Fruit fly (Drosophila melanogaster) whole organism, prepupa: ENCODE measurements around the gene CG32249.

Experiments
- Blimp-1 ChIP-seq: fragments of 200-800 bp; sonication (Bioruptor generic); optimal IDR thresholded peaks from 3 replicates; lab custom pipeline; 2017; ENCODE audit warnings: missing biosample characterization, missing genetic modification characterization, mild to moderate bottlenecking, moderate library complexity, missing genetic modification reagents
- CG10669 ChIP-seq: fragments of 200-800 bp; sonication (Bioruptor generic); optimal IDR thresholded peaks from 3 replicates; lab custom pipeline; 2018; ENCODE audit warnings: missing biosample characterization, mild to moderate bottlenecking, missing genetic modification characterization, moderate library complexity
- CG11762 ChIP-seq: fragments of 200-800 bp; sonication (Bioruptor generic); optimal IDR thresholded peaks from 3 replicates; lab custom pipeline; 2016; ENCODE audit warnings: missing biosample characterization, missing genetic modification characterization; ENCODE audit not compliant: insufficient read depth
- CG11902 ChIP-seq: fragments of 200-800 bp; sonication (Bioruptor generic); optimal IDR thresholded peaks from 3 replicates; lab custom pipeline; 2016; ENCODE audit warnings: missing biosample characterization, missing genetic modification characterization
- CG1621 ChIP-seq: fragments of 200-800 bp; sonication (Bioruptor generic); optimal IDR thresholded peaks from 3 replicates; lab custom pipeline; 2018; ENCODE audit warnings: missing biosample characterization, mild to moderate bottlenecking, missing genetic modification characterization
- CG16779 ChIP-seq: fragments of 200-800 bp; sonication (Bioruptor generic); optimal IDR thresholded peaks from 3 replicates; lab custom pipeline; 2017; ENCODE audit warnings: missing biosample characterization, mild to moderate bottlenecking, missing genetic modification characterization
- CG34406 ChIP-seq: fragments of 200-800 bp; sonication (Bioruptor generic); optimal IDR thresholded peaks from 3 replicates; lab custom pipeline; 2016; ENCODE audit warnings: missing biosample characterization, missing genetic modification characterization
- CG4318 ChIP-seq: fragments of 200-800 bp; sonication (Bioruptor generic); optimal IDR thresholded peaks from 3 replicates; lab custom pipeline; 2017; ENCODE audit warnings: missing biosample characterization, mild to moderate bottlenecking, missing genetic modification characterization
- CG6808 ChIP-seq: fragments of 200-800 bp; sonication (Bioruptor generic); optimal IDR thresholded peaks from 3 replicates; lab custom pipeline; 2017; ENCODE audit warnings: missing biosample characterization, missing genetic modification characterization, mild to moderate bottlenecking, moderate library complexity, missing genetic modification reagents
- CG6854 ChIP-seq: fragments of 200-800 bp; sonication (Bioruptor generic); optimal IDR thresholded peaks from 2 replicates; lab custom pipeline; 2017; ENCODE audit warnings: missing biosample characterization, mild to moderate bottlenecking, missing genetic modification characterization
- CG8319 ChIP-seq: fragments of 200-800 bp; sonication (Bioruptor generic); optimal IDR thresholded peaks from 3 replicates; lab custom pipeline; 2016; ENCODE audit warnings: missing biosample characterization, missing genetic modification characterization
- CG8632 ChIP-seq: fragments of 200-800 bp; sonication (Bioruptor generic); optimal IDR thresholded peaks from 3 replicates; lab custom pipeline; 2016; ENCODE audit warnings: missing biosample characterization, missing genetic modification characterization
- Eip78C ChIP-seq: fragments of 200-800 bp; sonication (Bioruptor generic); peaks from one replicate; lab custom pipeline; 2016; ENCODE audit warnings: missing biosample characterization, missing genetic modification characterization
- Eip93F ChIP-seq: fragments of 200-800 bp; sonication (Bioruptor generic); optimal IDR thresholded peaks from 2 replicates; lab custom pipeline; 2016; ENCODE audit warnings: missing biosample characterization, mild to moderate bottlenecking, missing genetic modification characterization
- Ets21C ChIP-seq: fragments of 200-800 bp; sonication (Bioruptor generic); optimal IDR thresholded peaks from 3 replicates; lab custom pipeline; 2016; ENCODE audit warnings: missing biosample characterization, missing genetic modification characterization
- Hr38 ChIP-seq: sonication (Bioruptor generic); optimal IDR thresholded peaks from 2 replicates; lab custom pipeline; 2016; ENCODE audit warnings: missing biosample characterization, missing genetic modification characterization
- Hr39 ChIP-seq: fragments of 200-800 bp; sonication (Bioruptor generic); optimal IDR thresholded peaks from 2 replicates; lab custom pipeline; 2016; ENCODE audit warnings: missing biosample characterization, missing genetic modification characterization
- Hr4 ChIP-seq: fragments of 200-800 bp; sonication (Bioruptor generic); optimal IDR thresholded peaks from 3 replicates; lab custom pipeline; 2016; ENCODE audit warnings: missing biosample characterization, missing genetic modification characterization
- Met ChIP-seq: fragments of 200-800 bp; sonication (Bioruptor generic); optimal IDR thresholded peaks from 3 replicates; lab custom pipeline; 2016; ENCODE audit warnings: missing biosample characterization, missing genetic modification characterization
- Sox14 ChIP-seq: fragments of 200-800 bp; sonication (Bioruptor generic); optimal IDR thresholded peaks from 3 replicates; lab custom pipeline; 2016; ENCODE audit warnings: missing biosample characterization, missing genetic modification characterization
- achi ChIP-seq: fragments of 200-800 bp; sonication (Bioruptor generic); optimal IDR thresholded peaks from 3 replicates; lab custom pipeline; 2016; ENCODE audit warnings: missing biosample characterization, missing genetic modification characterization
- cyc ChIP-seq: fragments of 200-800 bp; sonication (Bioruptor generic); optimal IDR thresholded peaks from 3 replicates; lab custom pipeline; 2016; ENCODE audit warnings: missing biosample characterization, missing genetic modification characterization
- dac ChIP-seq: fragments of 200-800 bp; sonication (Bioruptor generic); optimal IDR thresholded peaks from 2 replicates; lab custom pipeline; 2017; ENCODE audit warnings: missing biosample characterization, mild to moderate bottlenecking, missing genetic modification characterization
- dsx ChIP-seq: fragments of 200-800 bp; optimal IDR thresholded peaks from 3 replicates; lab custom pipeline; 2019; ENCODE audit warnings: missing biosample characterization, mild to moderate bottlenecking, missing genetic modification characterization, moderate library complexity; ENCODE audit not compliant: poor library complexity, severe bottlenecking
- eg ChIP-seq: fragments of 200-800 bp; sonication (Bioruptor generic); IDR thresholded peaks from 3 replicates; pipeline ENCODE4 v1.3.6; 2022; ENCODE audit warnings: missing biosample characterization, missing genetic modification characterization
- esn ChIP-seq: fragments of 200-800 bp; sonication (Bioruptor generic); optimal IDR thresholded peaks from 2 replicates; lab custom pipeline; 2016; ENCODE audit warnings: missing biosample characterization, mild to moderate bottlenecking, missing genetic modification characterization, moderate library complexity
- fd59A ChIP-seq: fragments of 200-800 bp; sonication (Bioruptor generic); optimal IDR thresholded peaks from 2 replicates; lab custom pipeline; 2017; ENCODE audit warnings: missing biosample characterization, mild to moderate bottlenecking, missing genetic modification characterization, missing genetic modification reagents
- lz ChIP-seq: fragments of 200-800 bp; sonication (Bioruptor generic); optimal IDR thresholded peaks from 3 replicates; lab custom pipeline; 2016; ENCODE audit warnings: missing biosample characterization, missing genetic modification characterization
- pdm3 ChIP-seq: fragments of 200-800 bp; sonication (Bioruptor generic); optimal IDR thresholded peaks from 3 replicates; lab custom pipeline; 2016; ENCODE audit warnings: missing biosample characterization, missing genetic modification characterization
- salr ChIP-seq, 2 experiments: fragments of 200-800 bp; sonication (Bioruptor generic); optimal IDR thresholded peaks; 3 replicates each; lab custom pipeline; 2016 to 2018; ENCODE audit warnings: missing biosample characterization in 2 of 2, missing genetic modification characterization in 2 of 2, mild to moderate bottlenecking in 1 of 2
- svp ChIP-seq: fragments of 200-800 bp; sonication (Bioruptor generic); peaks from one replicate; lab custom pipeline; 2016; ENCODE audit warnings: missing biosample characterization, missing genetic modification characterization
- topi ChIP-seq: fragments of 200-800 bp; sonication (Bioruptor generic); optimal IDR thresholded peaks from 3 replicates; lab custom pipeline; 2016; ENCODE audit warnings: missing biosample characterization, missing genetic modification characterization
- vri ChIP-seq: fragments of 200-800 bp; sonication (Bioruptor generic); optimal IDR thresholded peaks from 3 replicates; lab custom pipeline; 2016; ENCODE audit warnings: missing biosample characterization, mild to moderate bottlenecking, missing genetic modification characterization

The CG32249 gene

dm6 chr3L:4494603-4495002 lies 24.8 kb downstream of the CG32249 start (continued):
- peak; percentile 24 for TF ChIP-seq Eip93F (GFP tag; lab: Kevin White, UChicago)
- TF ChIP-seq Ets21C (GFP tag; lab: Kevin White, UChicago): no peak
- TF ChIP-seq Eip78C (GFP tag; lab: Kevin White, UChicago): peak; percentile 97
- peak; percentile 80 for TF ChIP-seq esn (GFP tag; lab: Kevin White, UChicago)
- TF ChIP-seq pdm3: peak; percentile 72
- TF ChIP-seq vri (GFP tag; lab: Kevin White, UChicago): peak; percentile 64
- 0 out of 3 replicates have a peak, but pooled peaks have one; percentile 30 for TF ChIP-seq eg (GFP tag; lab: Robert Waterston, UW)
- TF ChIP-seq CG8319 (GFP tag; lab: Kevin White, UChicago): peak; percentile 55
- peak; percentile 55 to 72 for TF ChIP-seq salr (GFP tag; optimal IDR thresholded peaks at IDR 0.05; lab: Kevin White, UChicago)
- peak; percentile 53 for TF ChIP-seq cyc
- TF ChIP-seq Hr38 (GFP tag; lab: Kevin White, UChicago): no peak

DNA sequence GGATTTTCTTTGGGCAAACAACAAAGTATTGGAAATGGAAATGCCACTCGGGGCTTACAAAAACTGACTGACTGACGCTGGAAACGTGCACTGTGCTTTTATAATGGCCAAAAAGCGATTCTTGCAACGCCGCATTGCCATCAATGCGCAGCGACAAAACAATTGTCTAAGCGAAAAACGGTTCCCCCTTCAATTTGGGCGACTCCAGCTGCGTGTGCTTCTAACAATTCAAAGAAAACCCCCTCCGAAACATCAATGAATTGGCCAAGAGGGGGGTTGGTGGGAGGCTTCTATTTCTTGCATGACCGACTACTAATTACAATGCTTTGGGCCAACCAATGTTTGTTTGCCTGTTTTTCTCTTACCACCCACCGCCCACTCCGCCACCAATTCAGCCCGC lies 27.9 kb downstream of the CG32249 start, which contains the start of gene CG13721:
CG13721 (minus strand) TSS at position 101 of the 400 bp plus-strand sequence.
- TF ChIP-seq CG6854 (GFP tag; lab: Kevin White, UChicago) (no peak), Ets21C (GFP tag; lab: Kevin White, UChicago) (no peak), CG34406 (GFP tag; lab: Kevin White, UChicago) (no peak), pdm3 (no peak), dac (GFP tag; lab: Kevin White, UChicago) (no peak), salr (GFP tag; optimal IDR thresholded peaks at IDR 0.05; lab: Kevin White, UChicago) (no peak), eg (GFP tag; lab: Robert Waterston, UW) (no peak), fd59A (GFP tag; lab: Kevin White, UChicago) (no peak), Sox14 (GFP tag; lab: Kevin White, UChicago) (no peak), Hr39 (GFP tag; lab: Kevin White, UChicago) (no peak), Blimp-1 (GFP tag; lab: Kevin White, UChicago) (no peak), CG10669 (GFP tag; lab: Kevin White, UChicago) (no peak), achi (GFP tag; lab: Kevin White, UChicago) (no peak), lz (GFP tag; lab: Kevin White, UChicago) (no peak), CG11762 (GFP tag; lab: Kevin White, UChicago) (no peak), svp (GFP tag; lab: Kevin White, UChicago) (no peak), Met (GFP tag; lab: Kevin White, UChicago) (no peak), CG11902 (GFP tag; lab: Kevin White, UChicago) (no peak)

DNA sequence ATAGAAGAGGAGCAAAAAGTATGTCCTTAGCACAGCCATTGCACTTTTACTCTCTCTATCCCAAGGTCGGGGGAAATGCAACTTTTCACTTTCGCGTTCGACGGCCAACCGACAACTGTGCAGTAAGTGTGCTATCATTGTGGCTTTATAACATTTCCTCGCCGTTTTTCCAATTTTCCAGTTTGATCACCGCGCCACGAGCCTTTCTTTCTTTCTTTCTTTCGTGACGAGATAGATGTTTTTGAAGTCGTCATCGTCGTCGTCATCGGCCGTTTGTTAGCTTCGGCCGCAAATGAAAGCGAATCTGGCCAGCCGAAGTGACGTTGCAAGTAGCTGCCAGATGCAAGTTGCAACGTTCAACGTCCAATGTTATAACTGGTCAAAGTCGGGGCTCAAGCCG lies 30.6 kb downstream of the CG32249 start, which contains the start of gene CG13720:
CG13720 (minus strand) TSS at position 101 of the 400 bp plus-strand sequence.
- TF ChIP-seq Hr38 (GFP tag; lab: Kevin White, UChicago) (no peak), Blimp-1 (GFP tag; lab: Kevin White, UChicago) (peak; percentile 39), CG8632 (GFP tag; lab: Kevin White, UChicago) (no peak)
- TF ChIP-seq, all 60 proteins: peak for 1

- 0 out of 3 replicates have a peak, but pooled peaks have one; percentile 25 for TF ChIP-seq eg (GFP tag; lab: Robert Waterston, UW)
- no peak for TF ChIP-seq fd59A (GFP tag; lab: Kevin White, UChicago)
Measured at dm6 chr3L:4501406-4501805, 31.6 kb downstream of the CG32249 start.

DNA sequence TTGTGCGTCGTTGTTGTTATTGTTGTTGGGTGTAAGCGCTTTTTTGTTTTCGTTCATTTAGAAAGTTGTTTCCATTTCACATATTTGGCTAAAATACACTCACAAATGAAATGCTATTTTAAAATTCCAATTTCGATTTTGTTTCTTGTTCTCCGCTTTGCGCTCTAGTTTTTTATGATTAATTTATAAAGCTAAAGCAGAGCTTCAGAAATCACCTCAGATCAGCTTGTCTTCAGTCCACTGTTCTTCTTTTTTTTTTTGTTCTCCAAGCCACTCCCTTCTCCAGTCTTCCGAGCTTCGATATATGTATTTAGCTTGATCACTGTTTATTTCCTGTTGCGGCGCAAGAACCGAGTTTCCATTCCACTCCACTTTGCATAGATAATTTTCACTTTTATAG lies 38.0 kb downstream of the CG32249 start:
- TF ChIP-seq Eip78C (GFP tag; lab: Kevin White, UChicago): peak; percentile 68
- no peak for TF ChIP-seq Eip93F (GFP tag; lab: Kevin White, UChicago)
- no peak for TF ChIP-seq CG34406 (GFP tag; lab: Kevin White, UChicago)
- TF ChIP-seq svp (GFP tag; lab: Kevin White, UChicago): peak; percentile 64
- TF ChIP-seq Hr4 (GFP tag; lab: Kevin White, UChicago): no peak
- TF ChIP-seq vri (GFP tag; lab: Kevin White, UChicago): no peak
- no peak for TF ChIP-seq dsx (GFP tag; lab: Kevin White, UChicago)
- no peak for TF ChIP-seq CG6808 (GFP tag; lab: Kevin White, UChicago)
- TF ChIP-seq lz (GFP tag; lab: Kevin White, UChicago): no peak
- no peak for TF ChIP-seq cyc
- no peak for TF ChIP-seq topi
- TF ChIP-seq CG4318: no peak
- no peak for TF ChIP-seq Sox14 (GFP tag; lab: Kevin White, UChicago)
- TF ChIP-seq CG1621 (tag; lab: Kevin White, UChicago): no peak
- no peak for TF ChIP-seq CG11902 (GFP tag; lab: Kevin White, UChicago)
- TF ChIP-seq salr (GFP tag; optimal IDR thresholded peaks at IDR 0.05; lab: Kevin White, UChicago): no peak
- TF ChIP-seq CG16779 (tag; lab: Kevin White, UChicago): no peak
- TF ChIP-seq Met (GFP tag; lab: Kevin White, UChicago): no peak
- TF ChIP-seq, all 60 proteins: peak for 2
